Worm (Caenorhabditis elegans): ENCODE results near the gene usp-33.

DNA sequence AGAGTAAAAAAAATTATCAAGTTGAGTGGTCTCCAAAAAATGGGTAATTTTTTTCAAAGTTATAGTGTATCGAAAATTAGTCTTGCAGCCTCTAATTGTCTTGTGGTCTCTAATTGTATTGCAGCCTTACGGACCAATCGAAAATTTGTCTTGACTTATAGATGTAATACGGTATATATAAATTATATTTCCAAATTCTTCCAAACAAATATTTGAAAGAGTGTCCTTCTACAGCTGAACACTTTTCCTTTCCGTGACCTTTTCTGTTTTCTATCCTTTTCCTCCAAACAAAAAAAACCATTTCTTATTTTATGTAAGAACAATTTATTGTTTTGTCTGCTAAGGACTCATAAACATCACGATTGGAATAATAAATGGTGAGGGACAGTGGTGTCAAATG is 49.4 kb downstream of the usp-33 start, which contains the start of gene K09E9.7:
- TF ChIP-seq him-1 (tag; optimal IDR thresholded peaks at IDR 0.05) = no peak
- no peak for TF ChIP-seq W03F9.2 (tag; optimal IDR thresholded peaks at IDR 0.05)
- TF ChIP-seq dao-5 (tag; optimal IDR thresholded peaks at IDR 0.05) = no peak

All from whole organism, L4/young adult.